Fruit fly (Drosophila melanogaster) whole organism, embryonic: ENCODE measurements around the gene Syx5.

Experiments used
- CG2202 ChIP-seq: fragments of 200-800 bp; sonication (Bioruptor generic); optimal IDR thresholded peaks from 2 replicates; lab custom pipeline; 2018; ENCODE audit warnings: missing biosample characterization, mild to moderate bottlenecking, missing genetic modification characterization
- CG2875 ChIP-seq: fragments of 200-800 bp; sonication (Bioruptor generic); optimal IDR thresholded peaks from 2 replicates; lab custom pipeline; 2017; ENCODE audit warnings: missing biosample characterization, mild to moderate bottlenecking, missing genetic modification characterization, missing genetic modification reagents
- CG4854 ChIP-seq: fragments of 200-800 bp; sonication (Bioruptor generic); optimal IDR thresholded peaks from 2 replicates; lab custom pipeline; 2016; ENCODE audit warnings: missing biosample characterization, missing genetic modification characterization, inconsistent platforms
- Mrtf ChIP-seq: fragments of 200-800 bp; sonication (Bioruptor generic); IDR thresholded peaks from 3 replicates; pipeline ENCODE4 v1.3.6; 2022; ENCODE audit warnings: missing biosample characterization, missing genetic modification characterization
- Myb ChIP-seq: fragments of 200-800 bp; sonication (Bioruptor generic); optimal IDR thresholded peaks from 2 replicates; lab custom pipeline; 2016; ENCODE audit warnings: missing biosample characterization, missing genetic modification characterization
- ara ChIP-seq: fragments of 200-800 bp; sonication (Bioruptor generic); IDR thresholded peaks from 2 replicates; pipeline ENCODE4 v1.3.6; 2022; ENCODE audit warnings: missing biosample characterization, missing genetic modification characterization
- vnd ChIP-seq: fragments of 200-800 bp; sonication (Bioruptor generic); IDR thresholded peaks from 3 replicates; pipeline ENCODE4 v1.3.6; 2022; ENCODE audit warnings: missing biosample characterization, missing genetic modification characterization; ENCODE audit not compliant: partially characterized antibody

DNA sequence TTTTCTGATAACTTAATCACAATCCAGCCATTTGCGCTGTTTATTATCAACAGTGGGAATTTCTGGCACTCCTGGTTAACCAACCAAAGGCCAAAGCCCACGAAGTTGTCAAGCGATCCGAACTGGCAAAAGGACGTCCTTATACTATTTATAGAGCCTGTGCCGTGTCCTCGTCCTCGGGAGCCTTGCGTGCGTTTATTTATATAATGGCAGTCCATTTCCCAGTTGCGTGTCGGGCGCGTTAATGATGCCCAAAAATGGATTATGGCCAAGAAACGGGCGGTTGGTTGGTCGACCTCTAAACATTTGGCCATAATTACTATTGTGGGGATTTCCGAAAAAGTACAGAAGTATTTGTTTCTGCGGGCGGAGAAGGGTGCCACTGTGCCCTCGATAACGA, 13.3 kb downstream of the Syx5 start:
- TF ChIP-seq CG2202 (tag; lab: Kevin White, UChicago) (no peak), vnd (no peak), Mrtf (no peak), ara (GFP tag; lab: Robert Waterston, UW) (no peak), Myb (GFP tag; lab: Kevin White, UChicago) (no peak), CG2875 (GFP tag; lab: Kevin White, UChicago) (no peak), CG4854 (GFP tag; lab: Kevin White, UChicago) (no peak)
